Worm (Caenorhabditis elegans) whole organism, L1 larva: ENCODE measurements around the gene grsp-4.

Source experiments
- efl-1 ChIP-seq, 4 experiments: fragments of 150-350 bp; optimal IDR thresholded peaks in 3 of 4; peaks in 1 of 4; 1 replicate in 1 of 4; 2 replicates in 3 of 4; lab custom pipeline; 2014; ENCODE audit warnings: missing biosample characterization in 2 of 4, missing genetic modification characterization in 2 of 4, missing genetic modification reagents in 2 of 4
- elt-3 ChIP-seq, 6 experiments: fragments of 150-350 bp in 1 of 6; sonication (generic microtip); optimal IDR thresholded peaks; 2 replicates each; lab custom pipeline; 2017 to 2018; ENCODE audit warnings: missing biosample characterization in 6 of 6, missing genetic modification characterization in 6 of 6, inconsistent platforms in 1 of 6
- lsy-2 ChIP-seq, 2 experiments: fragments of 150-350 bp; optimal IDR thresholded peaks; 2 replicates each; lab custom pipeline; 2014; ENCODE audit warnings: missing biosample characterization in 2 of 2, missing genetic modification characterization in 2 of 2
- nhr-11 ChIP-seq: fragments of 150-350 bp; optimal IDR thresholded peaks from 2 replicates; lab custom pipeline; 2014; ENCODE audit warnings: missing biosample characterization, missing genetic modification characterization
- snpc-4 ChIP-seq: fragments of 150-350 bp; optimal IDR thresholded peaks from 2 replicates; lab custom pipeline; 2014; ENCODE audit warnings: missing biosample characterization, missing genetic modification characterization
- ztf-11 ChIP-seq, 2 experiments: sonication (generic microtip); optimal IDR thresholded peaks; 2 replicates each; lab custom pipeline; 2016 to 2017; ENCODE audit warnings: missing genetic modification characterization in 2 of 2, missing biosample characterization in 1 of 2, missing compliant biosample characterization in 1 of 2

- TF ChIP-seq elt-3 (tag; optimal IDR thresholded peaks at IDR 0.05; lab: Kevin White, UChicago): no peak
- no peak for TF ChIP-seq ztf-11 (tag; optimal IDR thresholded peaks at IDR 0.05; lab: Kevin White, UChicago)
- no peak for TF ChIP-seq nhr-11 (tag; lab: Kevin White, UChicago)
- no peak for TF ChIP-seq snpc-4 (tag; lab: Kevin White, UChicago)
- no peak for TF ChIP-seq efl-1 (optimal IDR thresholded peaks at IDR 0.05; lab: Kevin White, UChicago)
- TF ChIP-seq efl-1 (GFP tag; optimal IDR thresholded peaks at IDR 0.05 in 1 of 2; lab: Kevin White, UChicago): no peak
- TF ChIP-seq lsy-2 (tag; optimal IDR thresholded peaks at IDR 0.05; lab: Kevin White, UChicago): no peak
Measured at ce11 chrV:7641718-7642117, 17.0 kb downstream of the grsp-4 start.
